Worm (Caenorhabditis elegans): ENCODE measurements around the gene F47G3.3.
A peak's percentile ranks its signal among the peaks of the same experiment; 100 is the strongest.

Gene F47G3.3

DNA sequence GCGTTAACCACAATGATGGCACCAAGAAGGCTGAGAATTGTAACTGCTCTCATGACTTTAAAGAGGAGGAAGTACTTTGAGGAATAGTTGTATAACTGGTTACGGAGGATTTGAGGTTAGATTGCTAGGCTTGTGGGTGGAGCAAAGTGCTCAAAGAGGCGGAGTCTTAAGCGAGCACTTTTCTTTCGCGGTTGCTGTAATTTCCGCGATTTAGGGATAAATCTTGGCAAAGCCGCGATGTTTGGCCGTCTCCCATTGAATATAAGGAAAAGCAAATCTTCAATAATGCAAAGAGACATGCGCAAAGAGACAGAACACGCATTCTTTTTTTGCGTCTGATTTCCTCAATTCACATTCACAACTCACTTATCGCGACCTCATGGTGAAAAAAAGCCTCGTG, 37.6 kb upstream of the F47G3.3 start, which contains the start of gene nlp-45:
Gene nlp-45 (minus strand): TSS at position 101 of the 400 bp plus-strand sequence.
- TF ChIP-seq snpc-4 (tag; optimal IDR thresholded peaks at IDR 0.05) (no peak), unc-30 (tag; optimal IDR thresholded peaks at IDR 0.05) (no peak), elt-2 (tag; optimal IDR thresholded peaks at IDR 0.05) (no peak), unc-62 (GFP tag; optimal IDR thresholded peaks at IDR 0.05) (no peak), skn-1 (tag; optimal IDR thresholded peaks at IDR 0.05) (no peak), unc-130 (tag; optimal IDR thresholded peaks at IDR 0.05) (no peak), pag-3 (tag; optimal IDR thresholded peaks at IDR 0.05; ENCODE audit: borderline replicate concordance, insufficient read depth) (no peak), C34B4.2 (tag; optimal IDR thresholded peaks at IDR 0.05) (no peak)

- TF ChIP-seq lsy-2 (tag; optimal IDR thresholded peaks at IDR 0.05) (no peak), fkh-4 (tag; optimal IDR thresholded peaks at IDR 0.05; ENCODE audit: borderline replicate concordance) (no peak), nhr-71 (tag; optimal IDR thresholded peaks at IDR 0.05) (no peak), efl-1 (optimal IDR thresholded peaks at IDR 0.05) (no peak), efl-1 (GFP tag; optimal IDR thresholded peaks at IDR 0.05 in 1 of 2) (no peak), dsc-1 (tag; optimal IDR thresholded peaks at IDR 0.05) (no peak), ceh-63 (GFP tag; optimal IDR thresholded peaks at IDR 0.05) (no peak), mef-2 (tag; optimal IDR thresholded peaks at IDR 0.05) (no peak), nhr-237 (tag; optimal IDR thresholded peaks at IDR 0.05) (no peak), elt-2 (tag; optimal IDR thresholded peaks at IDR 0.05) (no peak), fkh-8 (tag; optimal IDR thresholded peaks at IDR 0.05) (no peak), sup-37 (GFP tag; optimal IDR thresholded peaks at IDR 0.05) (no peak), efl-3 (GFP tag; optimal IDR thresholded peaks at IDR 0.05) (no peak), lin-15B (tag; optimal IDR thresholded peaks at IDR 0.05) (no peak), vab-15 (tag; optimal IDR thresholded peaks at IDR 0.05) (no peak), rnt-1 (tag; optimal IDR thresholded peaks at IDR 0.05) (no peak), egl-27 (tag; optimal IDR thresholded peaks at IDR 0.05) (no peak)
These were observed 33.8 kb upstream of the F47G3.3 start, which contains the start of gene nlp-22 for ce11 chrX:2341989-2342388. nlp-22 (minus strand) TSS chrX:2342089.

ce11 chrX:2342859-2343258, 32.9 kb upstream of the F47G3.3 start, which contains the start of gene nlp-23:
nlp-23 (minus strand) TSS chrX:2342959.
- TF ChIP-seq pqm-1 (tag; optimal IDR thresholded peaks at IDR 0.05) = no peak
- TF ChIP-seq dsc-1 (tag; optimal IDR thresholded peaks at IDR 0.05) = no peak
- no peak for TF ChIP-seq sup-37 (GFP tag; optimal IDR thresholded peaks at IDR 0.05)
- TF ChIP-seq nhr-77 (tag; optimal IDR thresholded peaks at IDR 0.05) = no peak
- no peak for TF ChIP-seq elt-2 (tag; optimal IDR thresholded peaks at IDR 0.05)
- no peak for TF ChIP-seq nhr-20 (tag; optimal IDR thresholded peaks at IDR 0.05)
- no peak for TF ChIP-seq lin-35 (GFP tag; optimal IDR thresholded peaks at IDR 0.05)
- no peak for TF ChIP-seq grh-1 (GFP tag; IDR thresholded peaks at IDR 0.05)
- TF ChIP-seq mdl-1 (tag; optimal IDR thresholded peaks at IDR 0.05) = no peak
- TF ChIP-seq blmp-1 (tag; optimal IDR thresholded peaks at IDR 0.05) = no peak
- no peak for TF ChIP-seq ztf-11 (tag; optimal IDR thresholded peaks at IDR 0.05)
- no peak for TF ChIP-seq jun-1 (tag; optimal IDR thresholded peaks at IDR 0.05)
- TF ChIP-seq skn-1 (tag; optimal IDR thresholded peaks at IDR 0.05) = no peak

DNA sequence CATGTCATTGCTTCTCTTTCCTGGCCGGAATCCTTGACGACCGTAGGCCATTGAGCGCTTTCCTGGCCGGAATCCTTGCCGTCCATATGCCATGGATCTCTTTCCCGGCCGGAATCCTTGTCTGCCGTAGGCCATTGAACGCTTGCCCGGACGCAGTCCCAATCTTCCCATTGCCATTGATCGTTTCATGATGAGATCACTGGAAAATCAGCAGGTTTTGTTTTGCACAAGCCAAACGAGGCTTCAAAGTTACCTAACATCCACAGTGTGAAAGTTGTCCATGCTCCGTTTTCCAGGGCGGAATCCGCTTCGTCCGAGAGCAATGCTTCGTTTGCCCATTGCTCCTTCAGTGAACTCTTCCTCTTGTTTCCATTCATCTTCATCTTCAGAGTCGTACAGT, 31.7 kb upstream of the F47G3.3 start:
- TF ChIP-seq lir-3 (tag; optimal IDR thresholded peaks at IDR 0.05; ENCODE audit: poor library complexity) (no peak), efl-1 (optimal IDR thresholded peaks at IDR 0.05) (no peak), efl-1 (GFP tag; optimal IDR thresholded peaks at IDR 0.05 in 1 of 2) (peak in 1 of 2 experiments; percentile 78)

- TF ChIP-seq unc-130 (tag; optimal IDR thresholded peaks at IDR 0.05) (no peak), blmp-1 (tag; optimal IDR thresholded peaks at IDR 0.05) (no peak), unc-86 (tag; optimal IDR thresholded peaks at IDR 0.05) (no peak), efl-1 (optimal IDR thresholded peaks at IDR 0.05) (no peak), efl-1 (GFP tag; optimal IDR thresholded peaks at IDR 0.05 in 1 of 2) (no peak), rnt-1 (tag; optimal IDR thresholded peaks at IDR 0.05) (no peak), ceh-63 (GFP tag; optimal IDR thresholded peaks at IDR 0.05) (no peak)
These were observed 31.1 kb upstream of the F47G3.3 start, which contains the start of gene nlp-2 for ce11 chrX:2344666-2345065. nlp-2 (minus strand) TSS chrX:2344766.

Measured in whole organism, L1 larva.